Fruit fly (Drosophila melanogaster) whole organism, prepupa: ENCODE results near the gene ppk13.

Experiments used
- CG10669 ChIP-seq: fragments of 200-800 bp; sonication (Bioruptor generic); optimal IDR thresholded peaks from 3 replicates; lab custom pipeline; 2018; ENCODE audit warnings: missing biosample characterization, mild to moderate bottlenecking, missing genetic modification characterization, moderate library complexity
- CG4318 ChIP-seq: fragments of 200-800 bp; sonication (Bioruptor generic); optimal IDR thresholded peaks from 3 replicates; lab custom pipeline; 2017; ENCODE audit warnings: missing biosample characterization, mild to moderate bottlenecking, missing genetic modification characterization
- CG6163 ChIP-seq: fragments of 200-800 bp; sonication (Bioruptor generic); IDR thresholded peaks from 3 replicates; pipeline ENCODE4 v1.3.6; 2022; ENCODE audit warnings: missing biosample characterization, missing genetic modification characterization
- CG6276 ChIP-seq: fragments of 200-800 bp; sonication (Bioruptor generic); optimal IDR thresholded peaks from 2 replicates; lab custom pipeline; 2017; ENCODE audit warnings: missing biosample characterization, mild to moderate bottlenecking, missing genetic modification characterization
- CG6854 ChIP-seq: fragments of 200-800 bp; sonication (Bioruptor generic); optimal IDR thresholded peaks from 2 replicates; lab custom pipeline; 2017; ENCODE audit warnings: missing biosample characterization, mild to moderate bottlenecking, missing genetic modification characterization
- CG7368 ChIP-seq: fragments of 200-800 bp; sonication (Bioruptor generic); optimal IDR thresholded peaks from 3 replicates; lab custom pipeline; 2016; ENCODE audit warnings: missing biosample characterization, missing genetic modification characterization
- CG9139 ChIP-seq: fragments of 200-800 bp; sonication (Bioruptor generic); optimal IDR thresholded peaks from 3 replicates; lab custom pipeline; 2017; ENCODE audit warnings: missing biosample characterization, mild to moderate bottlenecking, missing genetic modification characterization
- Eip93F ChIP-seq: fragments of 200-800 bp; sonication (Bioruptor generic); optimal IDR thresholded peaks from 2 replicates; lab custom pipeline; 2016; ENCODE audit warnings: missing biosample characterization, mild to moderate bottlenecking, missing genetic modification characterization
- Hr39 ChIP-seq: fragments of 200-800 bp; sonication (Bioruptor generic); optimal IDR thresholded peaks from 2 replicates; lab custom pipeline; 2016; ENCODE audit warnings: missing biosample characterization, missing genetic modification characterization
- Lpt ChIP-seq: fragments of 200-800 bp; sonication (Bioruptor generic); optimal IDR thresholded peaks from 3 replicates; lab custom pipeline; 2016; ENCODE audit warnings: missing biosample characterization, missing genetic modification characterization
- Smox ChIP-seq: fragments of 200-800 bp; sonication (Bioruptor generic); optimal IDR thresholded peaks from 3 replicates; lab custom pipeline; 2016; ENCODE audit warnings: missing biosample characterization, missing genetic modification characterization
- esn ChIP-seq: fragments of 200-800 bp; sonication (Bioruptor generic); optimal IDR thresholded peaks from 2 replicates; lab custom pipeline; 2016; ENCODE audit warnings: missing biosample characterization, mild to moderate bottlenecking, missing genetic modification characterization, moderate library complexity
- pdm3 ChIP-seq: fragments of 200-800 bp; sonication (Bioruptor generic); optimal IDR thresholded peaks from 3 replicates; lab custom pipeline; 2016; ENCODE audit warnings: missing biosample characterization, missing genetic modification characterization

- TF ChIP-seq CG6163 (GFP tag; lab: Robert Waterston, UW) (no peak), Eip93F (GFP tag; lab: Kevin White, UChicago) (no peak), pdm3 (no peak), CG7368 (GFP tag; lab: Kevin White, UChicago) (no peak), Hr39 (GFP tag; lab: Kevin White, UChicago) (no peak), CG4318 (GFP tag; lab: Kevin White, UChicago) (no peak), Lpt (GFP tag; lab: Kevin White, UChicago) (no peak), CG10669 (GFP tag; lab: Kevin White, UChicago) (no peak), Smox (GFP tag; lab: Kevin White, UChicago) (no peak), esn (GFP tag; lab: Kevin White, UChicago) (peak; percentile 23), CG6276 (GFP tag; lab: Kevin White, UChicago) (no peak), CG9139 (GFP tag; lab: Kevin White, UChicago) (no peak), CG6854 (GFP tag; lab: Kevin White, UChicago) (no peak)
Observed at dm6 chr2L:21104326-21104725, 15.8 kb upstream of the ppk13 start, which contains the start of the genes CG46307 and Nhe2.
